Worm (Caenorhabditis elegans) whole organism, early embryonic: Measurements from ENCODE around the gene cyp-33E3.

Experiments
- B0310.2 ChIP-seq: sonication (generic microtip); optimal IDR thresholded peaks from 2 replicates; lab custom pipeline; 2016; ENCODE audit warnings: mild to moderate bottlenecking, missing genetic modification characterization, missing compliant biosample characterization
- F13C5.2 ChIP-seq: sonication (generic microtip); optimal IDR thresholded peaks from 2 replicates; lab custom pipeline; 2017; ENCODE audit warnings: mild to moderate bottlenecking, missing genetic modification characterization, inconsistent platforms, missing compliant biosample characterization
- aly-1 ChIP-seq: sonication (generic microtip); optimal IDR thresholded peaks from 2 replicates; lab custom pipeline; 2016; ENCODE audit warnings: missing genetic modification characterization, missing compliant biosample characterization
- ama-1 ChIP-seq: fragments of 150-350 bp; optimal IDR thresholded peaks from 2 replicates; lab custom pipeline; 2014
- ceh-13 ChIP-seq: fragments of 200-800 bp; sonication (Bioruptor generic); optimal IDR thresholded peaks from 2 replicates; lab custom pipeline; 2018; ENCODE audit warnings: mild to moderate bottlenecking, missing genetic modification characterization, missing compliant biosample characterization
- ceh-36 ChIP-seq: sonication (generic microtip); optimal IDR thresholded peaks from 2 replicates; lab custom pipeline; 2016; ENCODE audit warnings: missing genetic modification characterization, inconsistent platforms, missing compliant biosample characterization
- ets-7 ChIP-seq: sonication (generic microtip); optimal IDR thresholded peaks from 2 replicates; lab custom pipeline; 2016; ENCODE audit warnings: missing genotype, missing genetic modification characterization, missing compliant biosample characterization
- flt-1 ChIP-seq: fragments of 200-800 bp; sonication (Bioruptor generic); IDR thresholded peaks from 2 replicates; pipeline ENCODE4 v1.3.6; 2022; ENCODE audit warnings: missing genetic modification characterization, missing compliant biosample characterization
- hmbx-1 ChIP-seq: sonication (generic microtip); optimal IDR thresholded peaks from 2 replicates; lab custom pipeline; 2016; ENCODE audit warnings: mild to moderate bottlenecking, missing genetic modification characterization, missing compliant biosample characterization
- hmg-4 ChIP-seq: fragments of 200-800 bp; sonication (Bioruptor generic); optimal IDR thresholded peaks from 2 replicates; lab custom pipeline; 2018; ENCODE audit warnings: mild to moderate bottlenecking, missing genetic modification characterization, missing compliant biosample characterization
- hnd-1 ChIP-seq: sonication (generic microtip); optimal IDR thresholded peaks from 2 replicates; lab custom pipeline; 2016; ENCODE audit warnings: missing genetic modification characterization, missing compliant biosample characterization
- pes-1 ChIP-seq: fragments of 200-800 bp; sonication (Bioruptor generic); IDR thresholded peaks from 2 replicates; pipeline ENCODE4 v1.3.6; 2022; ENCODE audit warnings: missing genetic modification reagents, missing genetic modification characterization, missing compliant biosample characterization
- scrt-1 ChIP-seq: fragments of 200-800 bp; sonication (Bioruptor generic); IDR thresholded peaks from 2 replicates; pipeline ENCODE4 v1.3.6; 2022; ENCODE audit warnings: missing genetic modification characterization, missing compliant biosample characterization
- sea-1 ChIP-seq: fragments of 200-800 bp; sonication (Bioruptor generic); conservative IDR thresholded peaks from 2 replicates; pipeline ENCODE4 v1.3.6; 2022; ENCODE audit warnings: missing genetic modification characterization, missing compliant biosample characterization
- tbx-11 ChIP-seq: fragments of 200-800 bp; sonication (Bioruptor generic); IDR thresholded peaks from 2 replicates; pipeline ENCODE4 v1.3.6; 2022; ENCODE audit warnings: missing genetic modification characterization, missing compliant biosample characterization
- tbx-37 ChIP-seq: fragments of 200-800 bp; sonication (Bioruptor generic); conservative IDR thresholded peaks from 2 replicates; pipeline ENCODE4 v1.3.6; 2022; ENCODE audit warnings: missing genetic modification reagents, missing genetic modification characterization, missing compliant biosample characterization
- tra-4 ChIP-seq: sonication (generic microtip); optimal IDR thresholded peaks from 2 replicates; lab custom pipeline; 2017; ENCODE audit warnings: missing genetic modification characterization, missing compliant biosample characterization

cyp-33E3 gene

DNA sequence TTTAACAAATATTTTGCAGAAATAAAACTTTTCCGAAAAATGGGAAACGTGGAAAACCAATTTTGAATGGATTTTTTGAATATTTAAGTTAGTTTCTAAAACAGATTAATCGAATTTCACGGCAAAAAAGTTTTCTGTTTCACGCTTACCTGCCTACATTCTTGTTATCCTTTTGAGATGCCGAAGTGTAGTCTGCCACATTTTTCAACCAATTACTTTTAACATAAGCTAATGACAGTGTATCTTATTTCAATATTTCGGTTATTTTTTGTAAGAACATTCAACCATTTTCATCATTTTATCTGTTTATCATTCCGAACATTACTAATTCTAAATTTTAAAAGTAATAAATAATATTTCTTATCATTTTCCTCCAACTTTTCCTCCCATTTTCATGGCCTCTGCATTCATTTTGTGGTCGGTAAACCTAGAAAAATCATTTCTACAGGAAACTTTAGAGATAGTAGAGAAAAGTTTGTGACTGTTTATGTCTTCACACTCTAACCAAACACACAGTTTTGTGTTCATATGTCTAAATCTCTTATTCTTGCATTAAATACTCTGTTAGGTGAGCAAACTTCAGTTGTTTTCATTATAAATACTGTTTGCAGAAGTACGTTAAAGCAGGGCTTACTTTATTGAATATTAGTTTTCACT, 2.8 kb upstream of the cyp-33E3 start, which contains the start of the genes F42A9.17 and cyp-33E2:
TSS of gene F42A9.17 (minus strand) at position 51 of the 657 bp plus-strand sequence.
TSS of gene cyp-33E2 (plus strand) at position 449 of the 657 bp plus-strand sequence.
- TF ChIP-seq sea-1 (GFP tag; lab: Robert Waterston, UW) = no peak

DNA sequence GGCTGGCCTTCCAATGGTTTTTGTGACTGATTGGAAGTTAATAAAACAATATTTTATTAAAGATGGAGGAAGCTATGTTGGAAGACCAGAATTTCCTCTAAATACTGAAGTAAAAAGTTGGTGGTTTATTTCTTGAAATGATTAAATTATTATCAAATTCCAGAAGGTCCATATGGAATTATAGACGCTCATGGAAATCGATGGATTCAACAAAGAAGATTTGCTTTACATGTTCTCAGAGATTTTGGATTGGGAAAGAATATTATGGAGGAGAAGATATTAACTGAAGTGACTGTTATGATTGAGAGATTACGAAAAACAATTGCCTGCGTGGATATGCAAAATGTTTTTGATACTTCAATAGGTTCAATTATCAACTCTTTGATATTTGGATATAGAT, 519 bp downstream of the cyp-33E3 start:
- no peak for TF ChIP-seq tbx-37 (GFP tag; lab: Robert Waterston, UW)
- TF ChIP-seq ceh-36 (tag; lab: Kevin White, UChicago) = no peak
- no peak for TF ChIP-seq sea-1 (GFP tag; lab: Robert Waterston, UW)
- no peak for TF ChIP-seq ceh-13
- no peak for TF ChIP-seq flt-1 (GFP tag; lab: Robert Waterston, UW)
- no peak for TF ChIP-seq ama-1 (lab: Kevin White, UChicago)
- TF ChIP-seq hnd-1 = no peak
- no peak for TF ChIP-seq F13C5.2 (tag; lab: Kevin White, UChicago)
- no peak for TF ChIP-seq ets-7
- no peak for TF ChIP-seq tra-4 (tag; lab: Kevin White, UChicago)
- TF ChIP-seq aly-1 = no peak
- no peak for TF ChIP-seq hmg-4 (GFP tag; lab: Kevin White, UChicago)
- no peak for TF ChIP-seq B0310.2 (tag; lab: Kevin White, UChicago)
- no peak for TF ChIP-seq scrt-1 (GFP tag; lab: Robert Waterston, UW)
- no peak for TF ChIP-seq tbx-11 (GFP tag; lab: Robert Waterston, UW)
- no peak for TF ChIP-seq pes-1 (GFP tag; lab: Robert Waterston, UW)
- TF ChIP-seq hmbx-1 = no peak

DNA sequence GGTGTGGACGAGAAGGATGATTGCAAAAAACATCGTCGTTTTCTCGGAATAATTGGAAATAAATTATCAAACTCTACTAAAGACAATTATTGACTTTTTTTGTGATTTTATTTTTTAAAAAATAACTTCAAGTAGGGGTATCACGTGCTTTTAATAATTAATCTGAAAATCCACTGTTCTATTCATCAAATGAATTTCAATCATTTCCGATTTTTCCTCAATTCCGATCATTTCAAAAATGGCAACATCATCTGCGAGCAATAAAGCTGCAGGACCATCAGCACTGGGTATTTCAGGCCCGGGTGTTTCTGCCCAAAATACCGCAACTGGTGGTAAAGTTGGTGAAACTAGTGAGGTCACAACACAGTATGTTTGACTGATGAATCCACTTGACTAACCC, 2.3 kb downstream of the cyp-33E3 start, which contains the start of the genes F42A9.7 and F42A9.3:
TSS of gene F42A9.7 (minus strand) at position 101 of the 400 bp plus-strand sequence.
TSS of gene F42A9.3 (plus strand) at position 214 of the 400 bp plus-strand sequence.
- no peak for TF ChIP-seq sea-1 (GFP tag; lab: Robert Waterston, UW)

DNA sequence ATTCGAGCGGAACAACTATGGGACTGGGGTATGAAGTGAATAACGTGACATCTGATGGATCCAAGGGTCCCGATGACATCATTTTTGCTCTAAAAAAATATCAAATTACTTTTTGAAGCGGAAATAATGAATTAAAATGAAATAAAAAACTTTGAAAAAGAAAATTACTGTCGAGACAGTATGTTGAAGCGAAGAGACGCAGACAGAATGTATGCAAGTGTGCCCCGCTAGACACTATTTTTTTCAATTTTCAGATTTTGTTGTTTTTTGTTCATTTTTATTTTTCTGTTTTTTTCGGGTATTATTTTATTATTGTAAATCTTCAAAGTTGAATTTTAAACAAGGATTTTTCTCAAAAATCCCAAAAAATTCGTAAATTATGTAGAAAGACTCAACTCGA, 3.9 kb downstream of the cyp-33E3 start, which contains the start of gene F42A9.8:
TSS of gene F42A9.8 (minus strand) at position 88 of the 400 bp plus-strand sequence.
- TF ChIP-seq tra-4 (tag; lab: Kevin White, UChicago) (no peak), ceh-13 (no peak), pes-1 (GFP tag; lab: Robert Waterston, UW) (no peak), hmg-4 (GFP tag; lab: Kevin White, UChicago) (no peak), aly-1 (no peak), F13C5.2 (tag; lab: Kevin White, UChicago) (no peak), tbx-37 (GFP tag; lab: Robert Waterston, UW) (no peak), hmbx-1 (no peak), flt-1 (GFP tag; lab: Robert Waterston, UW) (no peak)

DNA sequence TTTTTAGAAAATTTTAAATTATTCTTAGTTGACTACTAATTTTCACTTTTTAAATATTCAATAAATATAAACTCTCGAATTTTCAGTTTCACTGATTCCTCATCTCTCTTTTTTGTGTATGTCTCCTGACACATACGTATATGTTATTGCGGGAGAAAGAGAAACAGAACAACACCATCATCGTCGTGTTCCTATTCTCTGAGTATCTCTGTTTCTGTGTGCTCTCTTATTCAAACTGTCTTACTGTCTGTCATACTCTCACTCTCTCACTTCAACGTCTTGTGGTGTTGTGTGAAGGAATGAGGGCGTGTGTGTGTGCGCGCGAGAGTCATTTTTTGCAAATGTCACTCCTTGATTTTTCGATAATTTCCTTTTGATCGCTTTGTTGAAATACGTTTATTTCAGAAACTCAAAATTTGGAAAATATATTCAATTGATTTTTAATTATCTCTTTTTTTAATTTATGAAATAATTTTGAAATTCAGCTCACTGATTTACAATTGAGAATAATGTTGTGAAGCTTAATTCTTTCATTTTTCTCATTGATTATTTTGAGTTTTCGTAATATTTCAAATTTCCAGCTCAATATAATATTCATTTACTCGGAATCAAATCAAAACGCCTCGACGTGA, 5.4 kb downstream of the cyp-33E3 start, which contains the start of gene lin-49:
TSS of gene lin-49 (plus strand) at position 582 of the 632 bp plus-strand sequence.
- TF ChIP-seq B0310.2 (tag; lab: Kevin White, UChicago) (no peak), scrt-1 (GFP tag; lab: Robert Waterston, UW) (no peak), ceh-36 (tag; lab: Kevin White, UChicago) (no peak), ama-1 (lab: Kevin White, UChicago) (no peak), tra-4 (tag; lab: Kevin White, UChicago) (no peak), ets-7 (no peak), F13C5.2 (tag; lab: Kevin White, UChicago) (no peak), flt-1 (GFP tag; lab: Robert Waterston, UW) (no peak), hnd-1 (no peak), ceh-13 (no peak), sea-1 (GFP tag; lab: Robert Waterston, UW) (no peak), tbx-37 (GFP tag; lab: Robert Waterston, UW) (no peak), aly-1 (no peak), hmbx-1 (no peak), hmg-4 (GFP tag; lab: Kevin White, UChicago) (no peak)

DNA sequence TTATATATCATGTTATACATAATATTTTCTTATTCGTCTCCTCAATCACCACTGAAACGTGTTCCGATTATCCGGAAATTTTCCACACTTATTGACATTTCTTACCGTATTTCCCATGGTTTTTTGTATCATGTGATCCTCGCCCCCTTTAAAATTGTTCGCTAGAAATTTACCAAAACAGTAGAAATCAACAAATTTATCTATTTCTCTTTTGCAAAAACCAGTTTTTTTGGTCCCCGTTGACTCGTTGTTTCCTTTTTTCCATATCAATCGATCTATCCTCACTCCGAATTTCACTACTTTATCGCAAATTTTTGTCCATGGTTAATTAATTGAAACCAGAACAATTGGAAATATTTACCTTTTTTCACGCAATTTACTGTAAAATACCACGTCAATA, 10.9 kb downstream of the cyp-33E3 start:
- TF ChIP-seq ceh-36 (tag; lab: Kevin White, UChicago) = no peak
- no peak for TF ChIP-seq flt-1 (GFP tag; lab: Robert Waterston, UW)
- no peak for TF ChIP-seq B0310.2 (tag; lab: Kevin White, UChicago)
- TF ChIP-seq ama-1 (lab: Kevin White, UChicago) = no peak

DNA sequence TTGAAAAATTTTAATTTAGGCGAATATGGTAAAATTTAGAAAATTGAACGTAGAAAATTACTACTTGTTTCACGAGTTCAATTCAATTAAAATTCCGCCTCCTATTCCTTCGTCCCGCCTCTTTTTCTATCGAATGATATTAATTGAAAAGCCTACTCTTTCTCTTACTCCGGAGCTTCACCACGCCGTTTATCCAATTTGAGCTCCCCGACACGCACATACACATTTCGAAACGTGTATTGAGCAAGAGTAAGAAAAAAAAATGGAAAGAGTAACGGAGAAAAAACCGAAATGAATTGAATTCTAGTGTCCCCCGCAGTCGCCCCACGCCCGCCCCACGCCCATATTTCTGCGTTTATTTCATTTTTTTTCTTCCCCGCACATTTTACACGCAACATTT, 11.5 kb downstream of the cyp-33E3 start:
- TF ChIP-seq ama-1 (lab: Kevin White, UChicago) (no peak), pes-1 (GFP tag; lab: Robert Waterston, UW) (no peak), hmg-4 (GFP tag; lab: Kevin White, UChicago) (no peak), scrt-1 (GFP tag; lab: Robert Waterston, UW) (no peak), tbx-11 (GFP tag; lab: Robert Waterston, UW) (no peak), B0310.2 (tag; lab: Kevin White, UChicago) (no peak), flt-1 (GFP tag; lab: Robert Waterston, UW) (no peak), ets-7 (no peak), F13C5.2 (tag; lab: Kevin White, UChicago) (no peak), ceh-13 (no peak), hnd-1 (no peak), sea-1 (GFP tag; lab: Robert Waterston, UW) (no peak), tbx-37 (GFP tag; lab: Robert Waterston, UW) (no peak), aly-1 (no peak), tra-4 (tag; lab: Kevin White, UChicago) (no peak), ceh-36 (tag; lab: Kevin White, UChicago) (no peak), hmbx-1 (no peak)
